Worm (Caenorhabditis elegans) whole organism, L1 larva: ENCODE measurements around the gene R02F11.11.

Experiments
- F16B12.6 ChIP-seq: fragments of 150-350 bp; optimal IDR thresholded peaks from 2 replicates; lab custom pipeline; 2014; ENCODE audit warnings: missing biosample characterization, missing genetic modification characterization
- aha-1 ChIP-seq: fragments of 150-350 bp; optimal IDR thresholded peaks from 2 replicates; lab custom pipeline; 2014; ENCODE audit warnings: missing biosample characterization, missing genetic modification characterization
- alr-1 ChIP-seq: fragments of 200-800 bp; sonication (Bioruptor generic); optimal IDR thresholded peaks from 2 replicates; lab custom pipeline; 2018; ENCODE audit warnings: borderline replicate concordance, mild to moderate bottlenecking, missing genetic modification characterization, missing compliant biosample characterization
- ama-1 ChIP-seq: fragments of 150-350 bp; optimal IDR thresholded peaks from 2 replicates; lab custom pipeline; 2014
- ceh-90 ChIP-seq: sonication (generic microtip); optimal IDR thresholded peaks from 2 replicates; lab custom pipeline; 2016; ENCODE audit warnings: missing genetic modification characterization, missing compliant biosample characterization
- ces-1 ChIP-seq: fragments of 150-350 bp; optimal IDR thresholded peaks from 2 replicates; lab custom pipeline; 2014; ENCODE audit warnings: missing biosample characterization, missing genetic modification reagents, missing genetic modification characterization
- dpl-1 ChIP-seq, 3 experiments: fragments of 150-350 bp in 2 of 3; sonication (generic microtip) in 1 of 3; optimal IDR thresholded peaks; 2 replicates each; lab custom pipeline; 2014 to 2017; ENCODE audit warnings: missing biosample characterization in 3 of 3, missing genetic modification characterization in 3 of 3, missing genetic modification reagents in 3 of 3
- dsc-1 ChIP-seq: sonication (generic microtip); optimal IDR thresholded peaks from 2 replicates; lab custom pipeline; 2016; ENCODE audit warnings: mild to moderate bottlenecking, missing genetic modification characterization, missing compliant biosample characterization
- efl-1 ChIP-seq, 4 experiments: fragments of 150-350 bp; optimal IDR thresholded peaks in 3 of 4; peaks in 1 of 4; 1 replicate in 1 of 4; 2 replicates in 3 of 4; lab custom pipeline; 2014; ENCODE audit warnings: missing biosample characterization in 2 of 4, missing genetic modification characterization in 2 of 4, missing genetic modification reagents in 2 of 4
- efl-3 ChIP-seq: fragments of 200-800 bp; sonication (Bioruptor generic); optimal IDR thresholded peaks from 2 replicates; lab custom pipeline; 2018; ENCODE audit warnings: mild to moderate bottlenecking, missing genetic modification characterization, missing compliant biosample characterization
- egl-13 ChIP-seq: sonication (generic microtip); optimal IDR thresholded peaks from 2 replicates; lab custom pipeline; 2016; ENCODE audit warnings: missing genotype, missing genetic modification reagents, missing genetic modification characterization, missing compliant biosample characterization
- egl-27 ChIP-seq, 2 experiments: fragments of 150-350 bp in 1 of 2; sonication (generic microtip); optimal IDR thresholded peaks; 3 replicates each; lab custom pipeline; 2017 to 2018; ENCODE audit warnings: missing biosample characterization in 2 of 2, missing genetic modification characterization in 2 of 2, missing genetic modification reagents in 2 of 2
- elt-2 ChIP-seq: sonication (generic microtip); optimal IDR thresholded peaks from 2 replicates; lab custom pipeline; 2016; ENCODE audit warnings: missing genetic modification characterization, mild to moderate bottlenecking, inconsistent platforms, missing compliant biosample characterization, missing genetic modification reagents
- elt-3 ChIP-seq, 6 experiments: fragments of 150-350 bp in 1 of 6; sonication (generic microtip); optimal IDR thresholded peaks; 2 replicates each; lab custom pipeline; 2017 to 2018; ENCODE audit warnings: missing biosample characterization in 6 of 6, missing genetic modification characterization in 6 of 6, inconsistent platforms in 1 of 6
- fkh-8 ChIP-seq: sonication (generic microtip); optimal IDR thresholded peaks from 2 replicates; lab custom pipeline; 2016; ENCODE audit warnings: mild to moderate bottlenecking, missing genetic modification characterization, missing compliant biosample characterization
- grh-1 ChIP-seq: fragments of 200-800 bp; sonication (Bioruptor generic); IDR thresholded peaks from 2 replicates; pipeline ENCODE4 v1.3.6; 2022; ENCODE audit warnings: missing genetic modification reagents, missing genetic modification characterization, missing compliant biosample characterization
- hlh-4 ChIP-seq: sonication (generic microtip); optimal IDR thresholded peaks from 2 replicates; lab custom pipeline; 2016; ENCODE audit warnings: mild to moderate bottlenecking, missing genetic modification characterization, missing compliant biosample characterization
- hpl-2 ChIP-seq: fragments of 150-350 bp; optimal IDR thresholded peaks from 2 replicates; lab custom pipeline; 2014; ENCODE audit warnings: missing biosample characterization, missing genetic modification reagents, missing genetic modification characterization
- irx-1 ChIP-seq: sonication (generic microtip); optimal IDR thresholded peaks from 2 replicates; lab custom pipeline; 2016; ENCODE audit warnings: missing genetic modification characterization, missing compliant biosample characterization
- isw-1 ChIP-seq: fragments of 200-800 bp; sonication (Bioruptor generic); IDR thresholded peaks from 2 replicates; pipeline ENCODE4 v1.3.6; 2022; ENCODE audit warnings: missing genetic modification characterization, missing compliant biosample characterization
- lin-13 ChIP-seq: fragments of 150-350 bp; optimal IDR thresholded peaks from 2 replicates; lab custom pipeline; 2014; ENCODE audit warnings: missing biosample characterization, missing genetic modification reagents, missing genetic modification characterization
- lin-14 ChIP-seq: fragments of 200-800 bp; sonication (Bioruptor generic); optimal IDR thresholded peaks from 2 replicates; lab custom pipeline; 2018; ENCODE audit warnings: mild to moderate bottlenecking, missing genetic modification characterization, moderate library complexity, missing compliant biosample characterization
- lin-39 ChIP-seq: fragments of 150-350 bp; optimal IDR thresholded peaks from 2 replicates; lab custom pipeline; 2014; ENCODE audit warnings: missing biosample characterization, missing genetic modification reagents, missing genetic modification characterization
- lir-3 ChIP-seq: sonication (generic microtip); optimal IDR thresholded peaks from 2 replicates; lab custom pipeline; 2016; ENCODE audit warnings: mild to moderate bottlenecking, missing genetic modification characterization, moderate library complexity, missing compliant biosample characterization; ENCODE audit not compliant: poor library complexity
- lsy-2 ChIP-seq, 2 experiments: fragments of 150-350 bp; optimal IDR thresholded peaks; 2 replicates each; lab custom pipeline; 2014; ENCODE audit warnings: missing biosample characterization in 2 of 2, missing genetic modification characterization in 2 of 2
- mep-1 ChIP-seq: fragments of 150-350 bp; optimal IDR thresholded peaks from 2 replicates; lab custom pipeline; 2014; ENCODE audit warnings: missing biosample characterization, missing genetic modification characterization
- nhr-11 ChIP-seq: fragments of 150-350 bp; optimal IDR thresholded peaks from 2 replicates; lab custom pipeline; 2014; ENCODE audit warnings: missing biosample characterization, missing genetic modification characterization
- nhr-19 ChIP-seq: fragments of 200-800 bp; sonication (Bioruptor generic); conservative IDR thresholded peaks from 2 replicates; pipeline ENCODE4 v1.3.6; 2022; ENCODE audit warnings: missing genetic modification characterization, missing compliant biosample characterization
- nhr-20 ChIP-seq: sonication (generic microtip); optimal IDR thresholded peaks from 2 replicates; lab custom pipeline; 2016; ENCODE audit warnings: mild to moderate bottlenecking, missing genetic modification characterization, missing compliant biosample characterization
- nhr-237 ChIP-seq: fragments of 150-350 bp; optimal IDR thresholded peaks from 2 replicates; lab custom pipeline; 2014; ENCODE audit warnings: missing biosample characterization, missing genetic modification characterization
- nhr-28 ChIP-seq: fragments of 150-350 bp; optimal IDR thresholded peaks from 2 replicates; lab custom pipeline; 2014; ENCODE audit warnings: missing biosample characterization, missing genetic modification characterization
- nhr-47 ChIP-seq: sonication (generic microtip); optimal IDR thresholded peaks from 2 replicates; lab custom pipeline; 2016; ENCODE audit warnings: mild to moderate bottlenecking, missing genetic modification characterization, moderate library complexity, missing compliant biosample characterization
- nhr-71 ChIP-seq: sonication (generic microtip); optimal IDR thresholded peaks from 2 replicates; lab custom pipeline; 2016; ENCODE audit warnings: mild to moderate bottlenecking, missing genetic modification characterization, moderate library complexity, missing compliant biosample characterization
- nhr-76 ChIP-seq: sonication (generic microtip); optimal IDR thresholded peaks from 2 replicates; lab custom pipeline; 2017; ENCODE audit warnings: missing biosample characterization, missing genetic modification characterization
- nhr-77 ChIP-seq: fragments of 150-350 bp; optimal IDR thresholded peaks from 2 replicates; lab custom pipeline; 2014; ENCODE audit warnings: missing biosample characterization, missing genetic modification characterization
- nhr-85 ChIP-seq: sonication (generic microtip); peaks from one replicate; lab custom pipeline; 2016; ENCODE audit warnings: missing genetic modification characterization, inconsistent platforms, missing compliant biosample characterization
- nhr-90 ChIP-seq: sonication (generic microtip); optimal IDR thresholded peaks from 2 replicates; lab custom pipeline; 2016; ENCODE audit warnings: mild to moderate bottlenecking, missing genetic modification characterization, missing compliant biosample characterization; ENCODE audit not compliant: poor library complexity
- pax-3 ChIP-seq: fragments of 200-800 bp; sonication (Bioruptor generic); optimal IDR thresholded peaks from 2 replicates; lab custom pipeline; 2018; ENCODE audit warnings: mild to moderate bottlenecking, missing genetic modification characterization, moderate library complexity, missing compliant biosample characterization
- snu-23 ChIP-seq: sonication (generic microtip); optimal IDR thresholded peaks from 2 replicates; lab custom pipeline; 2016; ENCODE audit warnings: missing genetic modification characterization, missing compliant biosample characterization
- sox-4 ChIP-seq: sonication (generic microtip); optimal IDR thresholded peaks from 2 replicates; lab custom pipeline; 2016; ENCODE audit warnings: missing genetic modification characterization, missing compliant biosample characterization
- sptf-1 ChIP-seq: fragments of 150-350 bp; optimal IDR thresholded peaks from 2 replicates; lab custom pipeline; 2014; ENCODE audit warnings: missing biosample characterization, missing genetic modification characterization
- sup-37 ChIP-seq: fragments of 200-800 bp; sonication (Bioruptor generic); optimal IDR thresholded peaks from 2 replicates; lab custom pipeline; 2018; ENCODE audit warnings: mild to moderate bottlenecking, missing genetic modification characterization, missing compliant biosample characterization
- swsn-7 ChIP-seq: sonication (generic microtip); optimal IDR thresholded peaks from 2 replicates; lab custom pipeline; 2016; ENCODE audit warnings: missing genetic modification characterization, missing compliant biosample characterization
- vab-15 ChIP-seq: sonication (generic microtip); optimal IDR thresholded peaks from 2 replicates; lab custom pipeline; 2017; ENCODE audit warnings: missing genotype, mild to moderate bottlenecking, missing genetic modification characterization, missing compliant biosample characterization
- xbp-1 ChIP-seq: sonication (generic microtip); optimal IDR thresholded peaks from 2 replicates; lab custom pipeline; 2016; ENCODE audit warnings: missing genetic modification characterization, missing compliant biosample characterization
- zag-1 ChIP-seq: fragments of 150-350 bp; optimal IDR thresholded peaks from 2 replicates; lab custom pipeline; 2014; ENCODE audit warnings: missing biosample characterization, missing genetic modification characterization
- zip-4 ChIP-seq: fragments of 200-800 bp; sonication (Bioruptor generic); optimal IDR thresholded peaks from 2 replicates; lab custom pipeline; 2018; ENCODE audit warnings: mild to moderate bottlenecking, missing genetic modification characterization, moderate library complexity, missing compliant biosample characterization
- ztf-11 ChIP-seq, 2 experiments: sonication (generic microtip); optimal IDR thresholded peaks; 2 replicates each; lab custom pipeline; 2016 to 2017; ENCODE audit warnings: missing genetic modification characterization in 2 of 2, missing biosample characterization in 1 of 2, missing compliant biosample characterization in 1 of 2
- ztf-4 ChIP-seq: fragments of 150-350 bp; optimal IDR thresholded peaks from 2 replicates; lab custom pipeline; 2014; ENCODE audit warnings: missing biosample characterization, missing genetic modification characterization

The R02F11.11 gene

DNA sequence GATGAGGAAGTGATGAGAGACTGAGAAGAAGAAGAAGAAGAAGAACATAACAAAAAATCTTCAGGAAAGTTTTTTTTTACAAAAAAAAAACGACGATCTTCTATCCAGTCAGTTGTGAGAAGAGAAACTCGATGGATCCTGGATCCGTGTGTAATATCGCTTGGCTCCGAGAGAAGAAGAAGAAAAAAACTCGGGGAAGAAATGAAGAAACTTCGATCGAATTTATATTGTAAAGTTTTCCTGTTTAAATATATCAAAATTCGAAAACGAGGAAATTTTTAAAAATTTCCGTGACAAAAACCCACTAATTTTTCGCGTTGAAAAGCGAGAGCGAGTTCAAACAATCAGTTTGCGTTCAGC lies 31.6 kb downstream of the R02F11.11 start, which contains the start of gene adss-1:
adss-1 (minus strand) TSS at position 101 of the 360 bp plus-strand sequence.
- TF ChIP-seq irx-1 (no peak), sox-4 (no peak), elt-3 (tag; optimal IDR thresholded peaks at IDR 0.05; lab: Kevin White, UChicago) (no peak), F16B12.6 (tag; lab: Kevin White, UChicago) (no peak), nhr-11 (tag; lab: Kevin White, UChicago) (no peak), snu-23 (GFP tag; lab: Kevin White, UChicago) (no peak), aha-1 (tag; lab: Kevin White, UChicago) (no peak), hpl-2 (GFP tag; lab: Kevin White, UChicago) (no peak), lin-39 (tag; lab: Kevin White, UChicago) (no peak), nhr-28 (tag; lab: Kevin White, UChicago) (no peak), ztf-11 (tag; optimal IDR thresholded peaks at IDR 0.05; lab: Kevin White, UChicago) (no peak), nhr-237 (tag; lab: Kevin White, UChicago) (no peak), grh-1 (GFP tag; lab: Robert Waterston, UW) (no peak), ces-1 (GFP tag; lab: Kevin White, UChicago) (no peak), nhr-77 (tag; lab: Kevin White, UChicago) (no peak), elt-2 (tag; lab: Kevin White, UChicago) (no peak), egl-27 (tag; optimal IDR thresholded peaks at IDR 0.05; lab: Kevin White, UChicago) (no peak), lin-13 (GFP tag; lab: Kevin White, UChicago) (no peak)

DNA sequence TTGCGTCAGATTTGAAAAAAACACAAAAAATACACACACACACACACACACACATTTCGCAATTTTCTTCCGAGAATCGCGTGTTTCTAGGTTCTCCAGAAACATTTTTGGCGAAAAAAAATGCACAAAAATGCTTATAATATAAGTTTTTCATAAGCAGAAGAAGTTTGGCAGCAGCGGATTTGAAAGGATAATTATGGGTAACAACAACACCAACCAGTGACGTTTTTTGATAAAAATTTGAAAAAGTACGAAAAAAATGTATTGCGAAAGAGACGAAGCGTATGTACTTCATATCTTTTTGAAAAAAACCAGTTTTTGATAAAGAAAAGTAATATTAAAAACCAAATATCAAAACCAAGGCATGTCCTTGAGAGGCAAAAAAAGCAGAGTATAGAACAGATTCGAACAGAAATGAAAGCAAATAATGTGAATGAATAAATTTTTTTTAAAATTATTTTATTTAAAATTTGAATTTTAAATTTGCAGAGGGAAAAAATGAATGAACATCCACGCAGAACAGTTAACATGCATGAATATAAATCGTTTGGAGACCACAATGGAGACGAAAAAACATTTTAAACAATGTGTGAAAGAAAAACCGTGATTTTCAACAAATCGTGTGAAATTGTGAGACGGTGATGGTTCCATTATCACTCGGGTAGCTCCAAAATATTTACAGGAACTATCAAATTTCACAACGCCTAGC lies 32.2 kb downstream of the R02F11.11 start:
- TF ChIP-seq sptf-1 (tag; lab: Kevin White, UChicago) (no peak), grh-1 (GFP tag; lab: Robert Waterston, UW) (0 out of 2 replicates have a peak, but pooled peaks have one; percentile 6), irx-1 (no peak), zag-1 (tag; lab: Kevin White, UChicago) (no peak), egl-13 (tag; lab: Kevin White, UChicago) (no peak), efl-1 (optimal IDR thresholded peaks at IDR 0.05; lab: Kevin White, UChicago) (no peak), efl-1 (GFP tag; optimal IDR thresholded peaks at IDR 0.05 in 1 of 2; lab: Kevin White, UChicago) (peak in 1 of 2 experiments; percentile 87), mep-1 (tag; lab: Kevin White, UChicago) (peak; percentile 21), lir-3 (tag; lab: Kevin White, UChicago) (no peak), vab-15 (no peak), nhr-76 (tag; lab: Kevin White, UChicago) (no peak), dsc-1 (tag; lab: Kevin White, UChicago) (no peak), zip-4 (peak; percentile 26), xbp-1 (tag; lab: Kevin White, UChicago) (no peak), nhr-20 (tag; lab: Kevin White, UChicago) (peak; percentile 25), alr-1 (no peak), sup-37 (GFP tag; lab: Kevin White, UChicago) (no peak), ama-1 (peak; percentile 80), nhr-47 (peak; percentile 19), dpl-1 (GFP tag; optimal IDR thresholded peaks at IDR 0.05; lab: Kevin White, UChicago) (no peak), ceh-90 (tag; lab: Kevin White, UChicago) (no peak), lin-14 (GFP tag; lab: Kevin White, UChicago) (peak; percentile 7), hpl-2 (GFP tag; lab: Kevin White, UChicago) (peak; percentile 3), hlh-4 (tag; lab: Kevin White, UChicago) (no peak), elt-3 (tag; optimal IDR thresholded peaks at IDR 0.05; lab: Kevin White, UChicago) (peak in 1 of 6 experiments; percentile 40), nhr-90 (tag; lab: Kevin White, UChicago) (peak; percentile 72), nhr-71 (tag; lab: Kevin White, UChicago) (peak; percentile 57), fkh-8 (tag; lab: Kevin White, UChicago) (no peak), lsy-2 (tag; optimal IDR thresholded peaks at IDR 0.05; lab: Kevin White, UChicago) (peak; percentile 25), nhr-19 (GFP tag; lab: Robert Waterston, UW) (peak; percentile 24), ztf-4 (tag; lab: Kevin White, UChicago) (peak; percentile 74), swsn-7 (tag; lab: Kevin White, UChicago) (no peak), nhr-85 (tag; lab: Kevin White, UChicago) (peak; percentile 51), pax-3 (tag; lab: Kevin White, UChicago) (peak; percentile 58), isw-1 (GFP tag; lab: Robert Waterston, UW) (no peak), efl-3 (GFP tag; lab: Kevin White, UChicago) (no peak)
